Worm (Caenorhabditis elegans): ENCODE measurements around the gene mogs-1.

mogs-1 gene

ce11 chrIV:11031640-11032039 lies 9.9 kb upstream of the mogs-1 start:
- TF ChIP-seq unc-62 (GFP tag; optimal IDR thresholded peaks at IDR 0.05), result no peak

ce11 chrIV:11030893-11031292 lies 9.2 kb upstream of the mogs-1 start, which contains the start of gene hrg-4:
Gene hrg-4, minus strand, starts transcription at chrIV:11030993.
- no peak for TF ChIP-seq unc-62 (GFP tag; optimal IDR thresholded peaks at IDR 0.05)

ce11 chrIV:11030117-11030516 lies 8.4 kb upstream of the mogs-1 start:
- no peak for TF ChIP-seq unc-62 (GFP tag; optimal IDR thresholded peaks at IDR 0.05)

- no peak for TF ChIP-seq unc-62 (GFP tag; optimal IDR thresholded peaks at IDR 0.05)
Observed at ce11 chrIV:11029412-11029811, 7.7 kb upstream of the mogs-1 start, which contains the start of gene hrg-5. Gene hrg-5, minus strand, starts transcription at chrIV:11029428.

- no peak for TF ChIP-seq unc-62 (GFP tag; optimal IDR thresholded peaks at IDR 0.05)
Observed at ce11 chrIV:11027560-11027959, 5.8 kb upstream of the mogs-1 start.

- no peak for TF ChIP-seq unc-62 (GFP tag; optimal IDR thresholded peaks at IDR 0.05)
Observed at ce11 chrIV:11026648-11027047, 4.9 kb upstream of the mogs-1 start.

ce11 chrIV:11025941-11026340 lies 4.2 kb upstream of the mogs-1 start:
- TF ChIP-seq unc-62 (GFP tag; optimal IDR thresholded peaks at IDR 0.05), result no peak

ce11 chrIV:11022303-11022702 lies 575 bp upstream of the mogs-1 start, which contains the start of gene alh-3:
Gene alh-3, plus strand, starts transcription at chrIV:11022603.
- TF ChIP-seq unc-62 (GFP tag; optimal IDR thresholded peaks at IDR 0.05), result no peak

ce11 chrIV:11019962-11020550 lies 1.7 kb downstream of the mogs-1 start, which contains the start of gene F13H10.8:
Gene F13H10.8, plus strand, starts transcription at chrIV:11020517.
- no peak for TF ChIP-seq unc-62 (GFP tag; optimal IDR thresholded peaks at IDR 0.05)

ce11 chrIV:11015881-11016280 lies 5.8 kb downstream of the mogs-1 start, which contains the start of gene F13H10.3:
Gene F13H10.3, minus strand, starts transcription at chrIV:11015953.
- no peak for TF ChIP-seq unc-62 (GFP tag; optimal IDR thresholded peaks at IDR 0.05)

ce11 chrIV:11011920-11012319 lies 9.8 kb downstream of the mogs-1 start, which contains the start of gene ndx-9:
Gene ndx-9, minus strand, starts transcription at chrIV:11012020.
- no peak for TF ChIP-seq unc-62 (GFP tag; optimal IDR thresholded peaks at IDR 0.05)

- TF ChIP-seq unc-62 (GFP tag; optimal IDR thresholded peaks at IDR 0.05), result no peak
Observed at ce11 chrIV:11009928-11010327, 11.8 kb downstream of the mogs-1 start.

ce11 chrIV:11008996-11009395 lies 12.7 kb downstream of the mogs-1 start, which contains the start of gene F13H10.6:
Gene F13H10.6, plus strand, starts transcription at chrIV:11009296.
- TF ChIP-seq unc-62 (GFP tag; optimal IDR thresholded peaks at IDR 0.05), result no peak

- TF ChIP-seq unc-62 (GFP tag; optimal IDR thresholded peaks at IDR 0.05), result no peak
Observed at ce11 chrIV:11008255-11008654, 13.5 kb downstream of the mogs-1 start.

ce11 chrIV:11006868-11007267 lies 14.9 kb downstream of the mogs-1 start:
- TF ChIP-seq unc-62 (GFP tag; optimal IDR thresholded peaks at IDR 0.05), result no peak

- TF ChIP-seq unc-62 (GFP tag; optimal IDR thresholded peaks at IDR 0.05), result no peak
Observed at ce11 chrIV:11006383-11006782, 15.3 kb downstream of the mogs-1 start.

- TF ChIP-seq unc-62 (GFP tag; optimal IDR thresholded peaks at IDR 0.05), result no peak
Observed at ce11 chrIV:11004273-11004672, 17.5 kb downstream of the mogs-1 start, which contains the start of gene F13H10.1. Gene F13H10.1, plus strand, starts transcription at chrIV:11004573.

- TF ChIP-seq unc-62 (GFP tag; optimal IDR thresholded peaks at IDR 0.05), result no peak
Observed at ce11 chrIV:11001614-11002013, 20.1 kb downstream of the mogs-1 start, which contains the start of gene F13H10.9. Gene F13H10.9, plus strand, starts transcription at chrIV:11001914.
